Worm (Caenorhabditis elegans): ENCODE data around the gene R09F10.5.

The R09F10.5 gene

DNA sequence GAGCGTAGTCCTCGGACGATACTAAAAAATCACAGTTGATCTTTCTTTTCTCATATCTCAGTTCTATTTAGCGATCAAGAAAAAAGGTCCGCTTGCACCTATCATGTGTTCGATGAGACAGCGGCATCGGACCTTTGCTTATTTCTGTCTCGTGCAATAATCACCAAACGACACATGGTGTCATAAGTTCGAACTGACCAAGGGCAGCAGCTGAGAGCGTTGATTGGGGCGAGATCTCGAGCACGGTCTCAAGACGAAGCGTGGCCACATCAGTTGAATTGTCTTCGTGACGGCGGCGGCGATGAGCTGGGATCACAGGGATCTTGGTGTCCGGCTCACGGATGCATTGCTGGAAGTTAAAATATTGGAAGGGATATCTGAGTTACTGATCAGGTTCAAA is 44.8 kb downstream of the R09F10.5 start:
- TF ChIP-seq sea-1 (GFP tag; conservative IDR thresholded peaks at IDR 0.05), result no peak
- TF ChIP-seq aly-1 (tag; optimal IDR thresholded peaks at IDR 0.05), result no peak
- no peak for TF ChIP-seq ceh-13 (GFP tag; optimal IDR thresholded peaks at IDR 0.05)

ce11 chrX:8261125-8261684 is 46.3 kb downstream of the R09F10.5 start, which contains the start of gene M60.7:
Gene M60.7 (minus strand): TSS chrX:8261175.
- TF ChIP-seq tbx-11 (GFP tag; IDR thresholded peaks at IDR 0.05) (no peak), tra-4 (tag; optimal IDR thresholded peaks at IDR 0.05) (no peak), hnd-1 (tag; optimal IDR thresholded peaks at IDR 0.05) (no peak), ama-1 (optimal IDR thresholded peaks at IDR 0.05) (no peak), pes-1 (GFP tag; IDR thresholded peaks at IDR 0.05) (no peak), hmg-4 (GFP tag; optimal IDR thresholded peaks at IDR 0.05) (no peak), flt-1 (GFP tag; IDR thresholded peaks at IDR 0.05) (no peak), B0310.2 (tag; optimal IDR thresholded peaks at IDR 0.05) (no peak), aly-1 (tag; optimal IDR thresholded peaks at IDR 0.05) (no peak), sea-1 (GFP tag; conservative IDR thresholded peaks at IDR 0.05) (no peak), ets-7 (tag; optimal IDR thresholded peaks at IDR 0.05) (no peak), tbx-37 (GFP tag; conservative IDR thresholded peaks at IDR 0.05) (no peak)

- TF ChIP-seq pes-1 (GFP tag; IDR thresholded peaks at IDR 0.05), result no peak
- TF ChIP-seq sea-1 (GFP tag; conservative IDR thresholded peaks at IDR 0.05), result no peak
- no peak for TF ChIP-seq ceh-36 (tag; optimal IDR thresholded peaks at IDR 0.05)
- no peak for TF ChIP-seq tra-4 (tag; optimal IDR thresholded peaks at IDR 0.05)
- no peak for TF ChIP-seq B0310.2 (tag; optimal IDR thresholded peaks at IDR 0.05)
- no peak for TF ChIP-seq tbx-37 (GFP tag; conservative IDR thresholded peaks at IDR 0.05)
- no peak for TF ChIP-seq hnd-1 (tag; optimal IDR thresholded peaks at IDR 0.05)
- no peak for TF ChIP-seq flt-1 (GFP tag; IDR thresholded peaks at IDR 0.05)
- TF ChIP-seq hmbx-1 (tag; optimal IDR thresholded peaks at IDR 0.05), result no peak
- TF ChIP-seq tbx-11 (GFP tag; IDR thresholded peaks at IDR 0.05), result no peak
- TF ChIP-seq ets-7 (tag; optimal IDR thresholded peaks at IDR 0.05), result no peak
- no peak for TF ChIP-seq ceh-13 (GFP tag; optimal IDR thresholded peaks at IDR 0.05)
- no peak for TF ChIP-seq F13C5.2 (tag; optimal IDR thresholded peaks at IDR 0.05)
- TF ChIP-seq hmg-4 (GFP tag; optimal IDR thresholded peaks at IDR 0.05), result no peak
- TF ChIP-seq ama-1 (optimal IDR thresholded peaks at IDR 0.05), result no peak
- no peak for TF ChIP-seq scrt-1 (GFP tag; IDR thresholded peaks at IDR 0.05)
- TF ChIP-seq aly-1 (tag; optimal IDR thresholded peaks at IDR 0.05), result no peak
Observed at ce11 chrX:8257687-8258086, 49.8 kb downstream of the R09F10.5 start.

Data from whole organism, early embryonic.